Worm (Caenorhabditis elegans) whole organism, young adult: ENCODE measurements around the gene F28A10.13.
A peak's percentile ranks its signal among the peaks of the same experiment; 100 is the strongest.

Experiments used
- B0035.1 ChIP-seq: sonication (generic microtip); optimal IDR thresholded peaks from 2 replicates; lab custom pipeline; 2016; ENCODE audit warnings: missing genetic modification characterization, mild to moderate bottlenecking, missing compliant biosample characterization, missing genotype, missing genetic modification reagents
- D2030.7 ChIP-seq: fragments of 200-800 bp; sonication (Bioruptor generic); IDR thresholded peaks from 2 replicates; pipeline ENCODE4 v1.3.6; 2022; ENCODE audit warnings: missing genetic modification reagents, missing genetic modification characterization, missing compliant biosample characterization
- F39B2.1 ChIP-seq: fragments of 200-800 bp; sonication (Bioruptor generic); IDR thresholded peaks from 2 replicates; pipeline ENCODE4 v1.3.6; 2022; ENCODE audit warnings: missing genetic modification reagents, missing genetic modification characterization, missing compliant biosample characterization
- F49E8.2 ChIP-seq: sonication (generic microtip); optimal IDR thresholded peaks from 3 replicates; lab custom pipeline; 2017; ENCODE audit warnings: missing genetic modification characterization, mild to moderate bottlenecking, missing compliant biosample characterization, antibody characterized with exemption, moderate library complexity; ENCODE audit not compliant: insufficient read depth
- F55B11.4 ChIP-seq: sonication (generic microtip); optimal IDR thresholded peaks from 2 replicates; lab custom pipeline; 2016; ENCODE audit warnings: missing compliant biosample characterization, missing genetic modification characterization, borderline replicate concordance; ENCODE audit not compliant: insufficient read depth
- F57A8.1 ChIP-seq: fragments of 200-800 bp; sonication (Bioruptor generic); optimal IDR thresholded peaks from 2 replicates; lab custom pipeline; 2018; ENCODE audit warnings: mild to moderate bottlenecking, missing genetic modification characterization, moderate library complexity, missing compliant biosample characterization
- K12H6.12 ChIP-seq: fragments of 200-800 bp; sonication (Bioruptor generic); optimal IDR thresholded peaks from 2 replicates; lab custom pipeline; 2018; ENCODE audit warnings: mild to moderate bottlenecking, missing genetic modification characterization, missing compliant biosample characterization
- T07F8.4 ChIP-seq: sonication (generic microtip); optimal IDR thresholded peaks from 2 replicates; lab custom pipeline; 2016; ENCODE audit warnings: mild to moderate bottlenecking, missing genetic modification characterization, moderate library complexity, missing compliant biosample characterization
- T26A5.8 ChIP-seq: sonication (generic microtip); optimal IDR thresholded peaks from 2 replicates; lab custom pipeline; 2016; ENCODE audit warnings: missing genetic modification characterization, missing compliant biosample characterization
- Y53G8AR.9 ChIP-seq: fragments of 200-800 bp; sonication (Bioruptor generic); conservative IDR thresholded peaks from 2 replicates; pipeline ENCODE4 v1.3.6; 2022; ENCODE audit warnings: missing genetic modification reagents, missing genetic modification characterization, missing compliant biosample characterization
- Y56A3A.18 ChIP-seq: fragments of 200-800 bp; sonication (Bioruptor generic); IDR thresholded peaks from 2 replicates; pipeline ENCODE4 v1.3.6; 2022; ENCODE audit warnings: missing genetic modification reagents, missing genetic modification characterization, missing compliant biosample characterization
- Y79H2A.3 ChIP-seq: fragments of 200-800 bp; sonication (Bioruptor generic); conservative IDR thresholded peaks from 2 replicates; pipeline ENCODE4 v1.3.6; 2022; ENCODE audit warnings: missing genetic modification reagents, missing genetic modification characterization, missing compliant biosample characterization
- athp-1 ChIP-seq: sonication (generic microtip); optimal IDR thresholded peaks from 2 replicates; lab custom pipeline; 2017; ENCODE audit warnings: mild to moderate bottlenecking, missing genetic modification characterization, missing compliant biosample characterization
- bed-1 ChIP-seq: fragments of 200-800 bp; sonication (Bioruptor generic); IDR thresholded peaks from 2 replicates; pipeline ENCODE4 v1.3.6; 2022; ENCODE audit warnings: missing genetic modification reagents, missing genetic modification characterization, missing compliant biosample characterization
- ceh-27 ChIP-seq: fragments of 200-800 bp; sonication (Bioruptor generic); optimal IDR thresholded peaks from 2 replicates; lab custom pipeline; 2018; ENCODE audit warnings: mild to moderate bottlenecking, missing genetic modification characterization, moderate library complexity, missing compliant biosample characterization
- ceh-40 ChIP-seq: fragments of 200-800 bp; sonication (Bioruptor generic); IDR thresholded peaks from 2 replicates; pipeline ENCODE4 v1.3.6; 2022; ENCODE audit warnings: missing genetic modification characterization, missing compliant biosample characterization
- dox-1 ChIP-seq: fragments of 200-800 bp; sonication (Bioruptor generic); IDR thresholded peaks from 2 replicates; pipeline ENCODE4 v1.3.6; 2022; ENCODE audit warnings: missing genetic modification reagents, missing genetic modification characterization, missing compliant biosample characterization
- ekl-4 ChIP-seq: fragments of 200-800 bp; sonication (Bioruptor generic); IDR thresholded peaks from 2 replicates; pipeline ENCODE4 v1.3.6; 2022; ENCODE audit warnings: missing genetic modification reagents, missing genetic modification characterization, missing compliant biosample characterization
- him-1 ChIP-seq: sonication (generic microtip); optimal IDR thresholded peaks from 2 replicates; lab custom pipeline; 2016; ENCODE audit warnings: missing genotype, missing genetic modification reagents, missing genetic modification characterization, missing compliant biosample characterization
- hlh-12 ChIP-seq: sonication (generic microtip); optimal IDR thresholded peaks from 2 replicates; lab custom pipeline; 2016; ENCODE audit warnings: missing genetic modification characterization, missing compliant biosample characterization
- hmg-1.2 ChIP-seq: fragments of 200-800 bp; sonication (Bioruptor generic); IDR thresholded peaks from 2 replicates; pipeline ENCODE4 v1.3.6; 2022; ENCODE audit warnings: missing genetic modification reagents, missing genetic modification characterization, missing compliant biosample characterization
- lag-1 ChIP-seq: fragments of 200-800 bp; sonication (Bioruptor generic); IDR thresholded peaks from 2 replicates; pipeline ENCODE4 v1.3.6; 2022; ENCODE audit warnings: missing genetic modification reagents, missing genetic modification characterization, missing compliant biosample characterization
- lin-40 ChIP-seq: sonication (generic microtip); optimal IDR thresholded peaks from 2 replicates; lab custom pipeline; 2016; ENCODE audit warnings: missing genetic modification characterization, mild to moderate bottlenecking, missing compliant biosample characterization, missing genotype, missing genetic modification reagents
- lin-54 ChIP-seq: fragments of 200-800 bp; sonication (Bioruptor generic); optimal IDR thresholded peaks from 2 replicates; lab custom pipeline; 2018; ENCODE audit warnings: mild to moderate bottlenecking, missing genetic modification characterization, missing compliant biosample characterization
- lsy-27 ChIP-seq: sonication (generic microtip); optimal IDR thresholded peaks from 2 replicates; lab custom pipeline; 2017; ENCODE audit warnings: missing genetic modification characterization, mild to moderate bottlenecking, missing compliant biosample characterization, antibody characterized with exemption, missing genotype, borderline replicate concordance; ENCODE audit not compliant: insufficient read depth
- mcd-1 ChIP-seq: fragments of 200-800 bp; sonication (Bioruptor generic); IDR thresholded peaks from 2 replicates; pipeline ENCODE4 v1.3.6; 2022; ENCODE audit warnings: missing genetic modification reagents, missing genetic modification characterization, missing compliant biosample characterization
- mel-28 ChIP-seq: sonication (generic microtip); optimal IDR thresholded peaks from 2 replicates; lab custom pipeline; 2016; ENCODE audit warnings: borderline replicate concordance, mild to moderate bottlenecking, missing genetic modification characterization, missing compliant biosample characterization
- nhr-179 ChIP-seq: sonication (generic microtip); optimal IDR thresholded peaks from 2 replicates; lab custom pipeline; 2016; ENCODE audit warnings: mild to moderate bottlenecking, missing genetic modification characterization, missing compliant biosample characterization
- nhr-27 ChIP-seq: fragments of 200-800 bp; sonication (Bioruptor generic); optimal IDR thresholded peaks from 2 replicates; lab custom pipeline; 2018; ENCODE audit warnings: mild to moderate bottlenecking, missing genetic modification characterization, moderate library complexity, missing compliant biosample characterization
- pha-4 ChIP-seq: fragments of 150-350 bp; sonication (generic microtip); optimal IDR thresholded peaks from 2 replicates; lab custom pipeline; 2014; ENCODE audit warnings: missing biosample characterization, missing genetic modification reagents, missing genetic modification characterization
- sdz-38 ChIP-seq: sonication (generic microtip); optimal IDR thresholded peaks from 2 replicates; lab custom pipeline; 2016; ENCODE audit warnings: missing genotype, missing genetic modification characterization, missing compliant biosample characterization
- tbp1 ChIP-seq: fragments of 200-800 bp; sonication (Bioruptor generic); optimal IDR thresholded peaks from 2 replicates; lab custom pipeline; 2018; ENCODE audit warnings: mild to moderate bottlenecking, missing genetic modification characterization, missing compliant biosample characterization
- xnd-1 ChIP-seq: sonication (generic microtip); optimal IDR thresholded peaks from 2 replicates; lab custom pipeline; 2016; ENCODE audit warnings: missing genotype, missing genetic modification reagents, missing genetic modification characterization, missing compliant biosample characterization
- zfh-2 ChIP-seq: fragments of 200-800 bp; sonication (Bioruptor generic); conservative IDR thresholded peaks from 2 replicates; pipeline ENCODE4 v1.3.6; 2022; ENCODE audit warnings: missing genetic modification reagents, missing genetic modification characterization, missing compliant biosample characterization
- ztf-22 ChIP-seq: fragments of 200-800 bp; sonication (Bioruptor generic); optimal IDR thresholded peaks from 2 replicates; lab custom pipeline; 2018; ENCODE audit warnings: mild to moderate bottlenecking, missing genetic modification characterization, moderate library complexity, missing compliant biosample characterization
- ztf-25 ChIP-seq: fragments of 200-800 bp; sonication (Bioruptor generic); IDR thresholded peaks from 2 replicates; pipeline ENCODE4 v1.3.6; 2022; ENCODE audit warnings: missing genetic modification reagents, missing genetic modification characterization, missing compliant biosample characterization
- ztf-28 ChIP-seq: fragments of 200-800 bp; sonication (Bioruptor generic); IDR thresholded peaks from 2 replicates; pipeline ENCODE4 v1.3.6; 2022; ENCODE audit warnings: missing genetic modification reagents, missing genetic modification characterization, missing compliant biosample characterization
- ztf-3 ChIP-seq: fragments of 200-800 bp; sonication (Bioruptor generic); optimal IDR thresholded peaks from 2 replicates; lab custom pipeline; 2018; ENCODE audit warnings: mild to moderate bottlenecking, missing genetic modification characterization, missing compliant biosample characterization

The F28A10.13 gene

ce11 chrII:808457-808856, 40.2 kb upstream of the F28A10.13 start, which contains the start of gene F46F5.11:
TSS of gene F46F5.11 (plus strand) at chrII:808757.
- TF ChIP-seq Y56A3A.18 (no peak), lsy-27 (no peak), lin-40 (tag; lab: Kevin White, UChicago) (no peak), bed-1 (GFP tag; lab: Robert Waterston, UW) (no peak), D2030.7 (no peak), lag-1 (GFP tag; lab: Robert Waterston, UW) (no peak), F49E8.2 (tag; lab: Kevin White, UChicago) (no peak), ekl-4 (GFP tag; lab: Robert Waterston, UW) (no peak), hlh-12 (tag; lab: Kevin White, UChicago) (no peak), hmg-1.2 (GFP tag; lab: Robert Waterston, UW) (no peak), T26A5.8 (no peak), B0035.1 (tag; lab: Kevin White, UChicago) (no peak), Y79H2A.3 (GFP tag; lab: Robert Waterston, UW) (no peak)

ce11 chrII:812917-813316, 35.7 kb upstream of the F28A10.13 start, which contains the start of gene F46F5.5:
TSS of gene F46F5.5 (minus strand) at chrII:813017.
- TF ChIP-seq B0035.1 (tag; lab: Kevin White, UChicago) = no peak
- TF ChIP-seq him-1 (tag; lab: Kevin White, UChicago) = no peak
- TF ChIP-seq ztf-28 = no peak
- TF ChIP-seq zfh-2 (GFP tag; lab: Robert Waterston, UW) = peak; percentile 66; the same call in 1 of the 2 replicates

ce11 chrII:814737-815136, 33.9 kb upstream of the F28A10.13 start, which contains the start of gene msrp-3:
TSS of gene msrp-3 (minus strand) at chrII:814837.
- TF ChIP-seq F39B2.1 (GFP tag; lab: Robert Waterston, UW) (no peak), lin-54 (GFP tag; lab: Kevin White, UChicago) (no peak), K12H6.12 (no peak), ztf-25 (GFP tag; lab: Robert Waterston, UW) (no peak), Y53G8AR.9 (no peak), F57A8.1 (GFP tag; lab: Kevin White, UChicago) (no peak), nhr-27 (no peak), lsy-27 (no peak), nhr-179 (tag; lab: Kevin White, UChicago) (no peak)

- TF ChIP-seq mcd-1 (GFP tag; lab: Robert Waterston, UW) (no peak), ztf-22 (GFP tag; lab: Kevin White, UChicago) (no peak), ceh-40 (GFP tag; lab: Robert Waterston, UW) (no peak), mel-28 (tag; lab: Kevin White, UChicago) (no peak), pha-4 (tag; lab: Kevin White, UChicago) (no peak), xnd-1 (tag; lab: Kevin White, UChicago) (no peak), dox-1 (no peak), ceh-27 (no peak)
These were observed 28.1 kb upstream of the F28A10.13 start, which contains the start of gene F46F5.7 for ce11 chrII:820519-820918. TSS of gene F46F5.7 (minus strand) at chrII:820619.

- no peak for TF ChIP-seq ztf-3 (GFP tag; lab: Kevin White, UChicago)
- no peak for TF ChIP-seq tbp1 (GFP tag; lab: Kevin White, UChicago)
- TF ChIP-seq sdz-38 = no peak
- no peak for TF ChIP-seq F55B11.4 (tag; lab: Kevin White, UChicago)
- TF ChIP-seq athp-1 = no peak
- no peak for TF ChIP-seq ceh-40 (GFP tag; lab: Robert Waterston, UW)
- TF ChIP-seq T07F8.4 (tag; lab: Kevin White, UChicago) = no peak
- TF ChIP-seq D2030.7 = no peak
- no peak for TF ChIP-seq zfh-2 (GFP tag; lab: Robert Waterston, UW)
- TF ChIP-seq, all 124 proteins: peak for 0
These were observed 27.1 kb upstream of the F28A10.13 start, which contains the start of gene F46F5.8 for ce11 chrII:821514-821913. TSS of gene F46F5.8 (minus strand) at chrII:821614.
